Worm (Caenorhabditis elegans) whole organism, L3 larva: ENCODE results near the gene unc-5.

Experiments used
- aly-2 ChIP-seq: fragments of 150-350 bp; optimal IDR thresholded peaks from 2 replicates; lab custom pipeline; 2014; ENCODE audit warnings: missing biosample characterization, missing genetic modification characterization
- ama-1 ChIP-seq: fragments of 150-350 bp; optimal IDR thresholded peaks from 2 replicates; lab custom pipeline; 2018
- ceh-16 ChIP-seq: sonication (generic microtip); optimal IDR thresholded peaks from 2 replicates; lab custom pipeline; 2017; ENCODE audit warnings: missing biosample characterization, missing genetic modification characterization
- elt-3 ChIP-seq, 3 experiments: fragments of 150-350 bp in 1 of 3; sonication (generic microtip) in 2 of 3; optimal IDR thresholded peaks; 2 replicates in 2 of 3; 4 replicates in 1 of 3; lab custom pipeline; 2014 to 2017; ENCODE audit warnings: missing biosample characterization in 3 of 3, missing genetic modification characterization in 3 of 3
- eor-1 ChIP-seq, 2 experiments: fragments of 150-350 bp; optimal IDR thresholded peaks; 2 replicates each; lab custom pipeline; 2014 to 2018; ENCODE audit warnings: missing biosample characterization in 2 of 2, missing genetic modification characterization in 2 of 2
- jun-1 ChIP-seq: fragments of 150-350 bp; optimal IDR thresholded peaks from 2 replicates; lab custom pipeline; 2014; ENCODE audit warnings: missing biosample characterization, missing genetic modification reagents, missing genetic modification characterization
- nfya-1 ChIP-seq: sonication (generic microtip); optimal IDR thresholded peaks from 2 replicates; lab custom pipeline; 2017; ENCODE audit warnings: missing genetic modification characterization, mild to moderate bottlenecking, missing compliant biosample characterization, antibody characterized with exemption, moderate library complexity; ENCODE audit not compliant: insufficient read depth
- nhr-237 ChIP-seq: fragments of 150-350 bp; optimal IDR thresholded peaks from 2 replicates; lab custom pipeline; 2014; ENCODE audit warnings: missing biosample characterization, missing genetic modification characterization
- nhr-77 ChIP-seq: fragments of 150-350 bp; optimal IDR thresholded peaks from 2 replicates; lab custom pipeline; 2014; ENCODE audit warnings: missing biosample characterization, missing genetic modification characterization
- pha-4 ChIP-seq: fragments of 150-350 bp; optimal IDR thresholded peaks from 2 replicates; lab custom pipeline; 2014; ENCODE audit warnings: missing biosample characterization, missing genetic modification reagents, missing genetic modification characterization
- pqm-1 ChIP-seq: fragments of 150-350 bp; optimal IDR thresholded peaks from 2 replicates; lab custom pipeline; 2017; ENCODE audit warnings: missing biosample characterization, missing genetic modification characterization, inconsistent platforms

- TF ChIP-seq nhr-77 (tag; lab: Kevin White, UChicago): no peak
- no peak for TF ChIP-seq eor-1 (tag; optimal IDR thresholded peaks at IDR 0.05; lab: Kevin White, UChicago)
- TF ChIP-seq elt-3 (tag; optimal IDR thresholded peaks at IDR 0.05; lab: Kevin White, UChicago): no peak
- no peak for TF ChIP-seq ceh-16
- TF ChIP-seq jun-1 (tag; lab: Kevin White, UChicago): no peak
- TF ChIP-seq nfya-1 (tag; lab: Kevin White, UChicago): no peak
- no peak for TF ChIP-seq pha-4 (tag; lab: Kevin White, UChicago)
- no peak for TF ChIP-seq ama-1 (lab: Kevin White, UChicago)
- no peak for TF ChIP-seq aly-2 (tag; lab: Kevin White, UChicago)
- no peak for TF ChIP-seq nhr-237 (tag; lab: Kevin White, UChicago)
- no peak for TF ChIP-seq pqm-1
These were observed 6.5 kb upstream of the unc-5 start for ce11 chrIV:5534596-5534995.
